Worm (Caenorhabditis elegans): ENCODE results near the gene psr-1.

The psr-1 gene

ce11 chrIV:4656380-4656779, 3.3 kb downstream of the psr-1 start:
- TF ChIP-seq chd-7 (tag; optimal IDR thresholded peaks at IDR 0.05) (no peak), zfh-2 (GFP tag; conservative IDR thresholded peaks at IDR 0.05) (peak; percentile 5; the same call in 1 of the 2 replicates)

- TF ChIP-seq ceh-58 (GFP tag; IDR thresholded peaks at IDR 0.05) (no peak), mel-28 (tag; optimal IDR thresholded peaks at IDR 0.05; ENCODE audit: borderline replicate concordance) (no peak), F23B12.7 (tag; optimal IDR thresholded peaks at IDR 0.05; ENCODE audit: insufficient read depth) (no peak), nfya-2 (GFP tag; IDR thresholded peaks at IDR 0.05) (no peak), egl-18 (GFP tag; IDR thresholded peaks at IDR 0.05) (no peak), lin-40 (tag; optimal IDR thresholded peaks at IDR 0.05) (no peak), F52B5.7 (tag; optimal IDR thresholded peaks at IDR 0.05) (no peak), dpff-1 (tag; optimal IDR thresholded peaks at IDR 0.05) (no peak), T26A5.8 (tag; optimal IDR thresholded peaks at IDR 0.05) (no peak)
These were observed 4.8 kb downstream of the psr-1 start, which contains the start of gene col-111 for ce11 chrIV:4657874-4658273. Gene col-111 (minus strand): TSS chrIV:4657974.

ce11 chrIV:4658702-4659101, 5.6 kb downstream of the psr-1 start:
- TF ChIP-seq hsf-1 (GFP tag; IDR thresholded peaks at IDR 0.05) (peak; percentile 37; the same call in 1 of the 2 replicates), ztf-25 (GFP tag; IDR thresholded peaks at IDR 0.05) (0 out of 2 replicates have a peak, but pooled peaks have one; percentile 52), C17E4.6 (GFP tag; IDR thresholded peaks at IDR 0.05) (peak; percentile 53; the same call in 1 of the 2 replicates), F33H1.4 (GFP tag; IDR thresholded peaks at IDR 0.05) (peak; percentile 70), F37B4.10 (GFP tag; IDR thresholded peaks at IDR 0.05) (0 out of 2 replicates have a peak, but pooled peaks have one; percentile 84), zfh-2 (GFP tag; conservative IDR thresholded peaks at IDR 0.05) (peak; percentile 50), lsl-1 (GFP tag; optimal IDR thresholded peaks at IDR 0.05) (peak; percentile 23), ceh-91 (GFP tag; IDR thresholded peaks at IDR 0.05) (peak; percentile 9; the same call in 1 of the 2 replicates), egrh-3 (GFP tag; IDR thresholded peaks at IDR 0.05) (peak; percentile 51; the same call in 1 of the 2 replicates), ceh-100 (GFP tag; IDR thresholded peaks at IDR 0.05) (0 out of 2 replicates have a peak, but pooled peaks have one; percentile 10), madf-6 (GFP tag; IDR thresholded peaks at IDR 0.05) (peak; percentile 24; the same call in 1 of the 2 replicates)

ce11 chrIV:4659277-4659676, 6.2 kb downstream of the psr-1 start, which contains the start of gene mrps-21:
Gene mrps-21 (minus strand): TSS chrIV:4659517.
- TF ChIP-seq snpc-4 (GFP tag; optimal IDR thresholded peaks at IDR 0.05) = peak; percentile 1
- TF ChIP-seq snpc-4 (tag; optimal IDR thresholded peaks at IDR 0.05) = no peak
- TF ChIP-seq nfyb-1 (GFP tag; IDR thresholded peaks at IDR 0.05) = 0 out of 2 replicates have a peak, but pooled peaks have one; percentile 31
- no peak for TF ChIP-seq ztf-26 (tag; optimal IDR thresholded peaks at IDR 0.05)
- TF ChIP-seq lin-40 (tag; optimal IDR thresholded peaks at IDR 0.05) = no peak
- 0 out of 2 replicates have a peak, but pooled peaks have one; percentile 35 for TF ChIP-seq Y53G8AR.9 (GFP tag; conservative IDR thresholded peaks at IDR 0.05)
- no peak for TF ChIP-seq zim-3 (tag; optimal IDR thresholded peaks at IDR 0.05)
- TF ChIP-seq mcd-1 (GFP tag; IDR thresholded peaks at IDR 0.05) = no peak
- peak; percentile 16 for TF ChIP-seq ama-1 (optimal IDR thresholded peaks at IDR 0.05)
- TF ChIP-seq ama-1 (GFP tag; optimal IDR thresholded peaks at IDR 0.05) = no peak
- TF ChIP-seq snpc-3.4 (tag; optimal IDR thresholded peaks at IDR 0.05) = peak; percentile 16
- TF ChIP-seq Y53F4B.3 (GFP tag; IDR thresholded peaks at IDR 0.05) = no peak
- TF ChIP-seq madf-6 (GFP tag; IDR thresholded peaks at IDR 0.05) = peak; percentile 41; the same call in 1 of the 2 replicates
- TF ChIP-seq ceh-100 (GFP tag; IDR thresholded peaks at IDR 0.05) = peak; percentile 60
- no peak for TF ChIP-seq lsy-27 (tag; optimal IDR thresholded peaks at IDR 0.05; ENCODE audit: borderline replicate concordance, insufficient read depth)
